Fruit fly (Drosophila melanogaster): ENCODE measurements around the gene SPARC.

DNA sequence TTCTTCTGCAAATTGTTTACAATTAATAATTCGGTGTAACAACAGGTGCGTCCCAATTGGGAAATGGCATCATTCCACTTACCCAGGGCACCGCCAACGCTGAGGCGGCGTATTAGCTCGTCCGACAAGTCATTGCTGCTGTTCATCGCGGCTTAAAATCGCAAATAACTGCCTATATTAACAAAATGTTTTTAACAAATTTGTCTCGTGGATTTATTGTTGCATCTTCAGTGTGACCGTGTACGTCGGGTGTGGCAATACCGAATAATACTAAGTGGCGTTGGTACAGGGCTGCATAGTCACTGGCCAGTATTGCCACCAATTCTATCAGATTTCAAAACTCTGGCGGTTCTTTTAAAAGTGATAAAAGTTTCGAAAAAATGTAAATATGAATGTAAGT, 40.8 kb upstream of the SPARC start, which contains the start of gene Ets97D:
- TF ChIP-seq Myc (optimal IDR thresholded peaks at IDR 0.05): no peak
- TF ChIP-seq psq (optimal IDR thresholded peaks at IDR 0.05): no peak
